Worm (Caenorhabditis elegans): ENCODE measurements around the gene Y46G5A.23.

- TF ChIP-seq aptf-2 (GFP tag; conservative IDR thresholded peaks at IDR 0.05) = no peak
- no peak for TF ChIP-seq nhr-90 (tag; optimal IDR thresholded peaks at IDR 0.05)
- TF ChIP-seq dpl-1 (GFP tag; optimal IDR thresholded peaks at IDR 0.05) = no peak
- TF ChIP-seq him-1 (tag; optimal IDR thresholded peaks at IDR 0.05) = no peak
- no peak for TF ChIP-seq T26A5.8 (tag; optimal IDR thresholded peaks at IDR 0.05)
- no peak for TF ChIP-seq F22D6.2 (tag; optimal IDR thresholded peaks at IDR 0.05)
- TF ChIP-seq cebp-1 (GFP tag; IDR thresholded peaks at IDR 0.05) = no peak
- TF ChIP-seq cebp-1 (tag; optimal IDR thresholded peaks at IDR 0.05) = no peak
- no peak for TF ChIP-seq let-526 (GFP tag; IDR thresholded peaks at IDR 0.05)
- no peak for TF ChIP-seq hsf-1 (GFP tag; IDR thresholded peaks at IDR 0.05)
Observed at ce11 chrII:12855900-12856299, 27.1 kb upstream of the Y46G5A.23 start, which contains the start of gene Y46G5A.29.
